Fruit fly (Drosophila melanogaster): Measurements from ENCODE around the gene Mettl3.
A peak's percentile ranks its signal among the peaks of the same experiment; 100 is the strongest.

dm6 chr3R:24024688-24025087, 7.3 kb upstream of the Mettl3 start:
- no peak for TF ChIP-seq pan (optimal IDR thresholded peaks at IDR 0.05)
- TF ChIP-seq usp (GFP tag; optimal IDR thresholded peaks at IDR 0.05): no peak
- TF ChIP-seq EcR (GFP tag; optimal IDR thresholded peaks at IDR 0.05): peak in 1 of 2 experiments; percentile 72
- no peak for TF ChIP-seq CG8478 (optimal IDR thresholded peaks at IDR 0.05)
